Worm (Caenorhabditis elegans): ENCODE data around the gene R04D3.2.

Gene R04D3.2

DNA sequence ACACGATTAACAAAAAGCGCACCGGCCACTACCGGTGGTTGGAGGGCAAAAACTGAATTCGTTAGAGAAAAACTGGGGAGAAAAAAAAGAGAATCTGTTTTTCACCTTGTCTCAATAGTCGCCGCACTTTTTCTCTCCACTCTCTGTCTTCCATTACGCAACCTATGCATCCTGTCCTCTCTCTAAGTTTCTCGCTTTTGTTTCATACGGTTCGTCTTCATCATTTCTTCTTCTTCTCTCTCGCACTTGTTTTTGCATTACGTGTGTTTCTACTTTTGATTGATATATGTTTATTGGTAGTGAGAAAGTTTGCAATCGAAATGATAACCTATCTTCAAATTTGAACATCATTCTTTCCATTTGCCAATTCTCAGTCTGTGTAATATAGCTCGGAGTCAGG lies 34.1 kb upstream of the R04D3.2 start (continued):
- TF ChIP-seq mdt-29 (GFP tag; IDR thresholded peaks at IDR 0.05) (no peak), mxl-3 (GFP tag; optimal IDR thresholded peaks at IDR 0.05) (peak; percentile 16), attf-4 (tag; optimal IDR thresholded peaks at IDR 0.05) (no peak), zfp-2 (tag; optimal IDR thresholded peaks at IDR 0.05) (no peak), rbr-2 (tag; optimal IDR thresholded peaks at IDR 0.05) (no peak), php-3 (GFP tag; IDR thresholded peaks at IDR 0.05) (peak; percentile 46; the same call in 1 of the 2 replicates), F26F4.8 (GFP tag; conservative IDR thresholded peaks at IDR 0.05) (no peak), dpl-1 (GFP tag; optimal IDR thresholded peaks at IDR 0.05) (no peak), nhr-25 (tag; optimal IDR thresholded peaks at IDR 0.05; ENCODE audit: borderline replicate concordance, insufficient read depth) (peak; percentile 50), mep-1 (tag; optimal IDR thresholded peaks at IDR 0.05) (peak; percentile 50), lin-1 (GFP tag; IDR thresholded peaks at IDR 0.05) (no peak), tra-1 (GFP tag; IDR thresholded peaks at IDR 0.05) (no peak), jun-1 (tag; optimal IDR thresholded peaks at IDR 0.05) (no peak), ZK546.5 (tag; optimal IDR thresholded peaks at IDR 0.05) (no peak), egl-43 (GFP tag; IDR thresholded peaks at IDR 0.05) (no peak), ztf-11 (tag; optimal IDR thresholded peaks at IDR 0.05) (no peak), dmd-9 (GFP tag; IDR thresholded peaks at IDR 0.05) (no peak), nhr-42 (GFP tag; IDR thresholded peaks at IDR 0.05) (no peak), mdl-1 (tag; optimal IDR thresholded peaks at IDR 0.05) (peak in 1 of 2 experiments; percentile 57), pqm-1 (tag; optimal IDR thresholded peaks at IDR 0.05) (peak; percentile 0), madf-5 (GFP tag; IDR thresholded peaks at IDR 0.05) (no peak), lin-15B (tag; optimal IDR thresholded peaks at IDR 0.05) (no peak), tag-97 (GFP tag; IDR thresholded peaks at IDR 0.05) (no peak), nhr-76 (tag; optimal IDR thresholded peaks at IDR 0.05) (no peak), arid-1 (GFP tag; conservative IDR thresholded peaks at IDR 0.05) (no peak), cey-2 (tag; optimal IDR thresholded peaks at IDR 0.05; ENCODE audit: borderline replicate concordance, insufficient read depth) (no peak), ama-1 (optimal IDR thresholded peaks at IDR 0.05) (no peak), zip-11 (GFP tag; IDR thresholded peaks at IDR 0.05) (no peak), nhr-10 (tag; optimal IDR thresholded peaks at IDR 0.05) (peak; percentile 2), sdz-12 (GFP tag; optimal IDR thresholded peaks at IDR 0.05) (no peak), daf-16 (GFP tag; optimal IDR thresholded peaks at IDR 0.05) (no peak), daf-16 (tag; optimal IDR thresholded peaks at IDR 0.05) (peak; percentile 62), saeg-2 (GFP tag; IDR thresholded peaks at IDR 0.05) (no peak)

DNA sequence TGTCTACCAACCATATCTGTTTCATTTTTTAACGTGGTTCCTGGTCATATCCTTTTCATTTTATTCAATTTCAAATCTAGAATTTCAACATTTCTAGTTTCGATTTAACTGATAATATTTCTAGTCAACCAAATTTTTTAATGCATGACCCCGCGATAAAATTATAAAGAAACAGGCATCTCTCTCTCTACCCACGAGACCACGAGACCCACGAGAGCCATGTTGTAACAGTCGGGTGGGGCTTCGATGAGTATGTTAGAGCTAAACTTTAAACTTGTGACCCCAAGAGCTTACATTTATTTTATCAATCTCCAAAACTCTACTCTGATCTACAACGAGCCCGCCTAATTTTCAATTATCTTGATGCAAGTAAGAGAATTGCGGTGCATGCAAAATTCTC lies 31.9 kb upstream of the R04D3.2 start:
- TF ChIP-seq lin-1 (GFP tag; IDR thresholded peaks at IDR 0.05): no peak
- TF ChIP-seq lin-38 (GFP tag; IDR thresholded peaks at IDR 0.05): no peak
- no peak for TF ChIP-seq ceh-44 (GFP tag; IDR thresholded peaks at IDR 0.05)
- TF ChIP-seq hlh-30 (tag; optimal IDR thresholded peaks at IDR 0.05; ENCODE audit: insufficient read depth): peak; percentile 72
- peak; percentile 66 for TF ChIP-seq dve-1 (tag; optimal IDR thresholded peaks at IDR 0.05; ENCODE audit: insufficient read depth)
- peak in 1 of 2 experiments; percentile 20 for TF ChIP-seq mdl-1 (tag; optimal IDR thresholded peaks at IDR 0.05)
- TF ChIP-seq nhr-41 (GFP tag; IDR thresholded peaks at IDR 0.05): no peak

DNA sequence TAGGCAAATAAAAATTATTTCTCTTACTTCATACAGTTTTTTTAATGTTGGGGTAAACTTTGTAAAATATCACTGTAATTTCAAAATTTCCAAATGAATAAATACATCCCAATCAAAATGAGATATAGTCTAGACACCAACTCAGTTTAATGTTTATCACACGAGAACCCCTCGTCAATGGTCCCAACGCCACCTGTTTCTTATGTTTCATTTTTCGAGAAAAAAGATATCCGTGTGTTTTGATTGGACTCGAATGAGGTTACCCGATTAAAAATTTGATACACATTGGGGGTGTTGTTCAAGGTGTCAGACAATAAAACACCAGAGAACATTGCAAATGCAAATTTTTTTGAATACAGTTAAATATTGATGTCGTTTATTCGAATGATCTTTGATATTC lies 31.1 kb upstream of the R04D3.2 start:
- TF ChIP-seq saeg-2 (GFP tag; IDR thresholded peaks at IDR 0.05) (no peak), ceh-32 (tag; optimal IDR thresholded peaks at IDR 0.05; ENCODE audit: poor library complexity) (no peak), ceh-28 (tag; optimal IDR thresholded peaks at IDR 0.05) (no peak), daf-12 (tag; optimal IDR thresholded peaks at IDR 0.05) (no peak), zfp-2 (tag; optimal IDR thresholded peaks at IDR 0.05) (no peak), nhr-11 (tag; optimal IDR thresholded peaks at IDR 0.05) (peak; percentile 33), nhr-48 (tag; optimal IDR thresholded peaks at IDR 0.05) (no peak), T20F7.1 (GFP tag; optimal IDR thresholded peaks at IDR 0.05) (no peak), rbr-2 (tag; optimal IDR thresholded peaks at IDR 0.05) (no peak), madf-5 (GFP tag; IDR thresholded peaks at IDR 0.05) (no peak), T26A8.4 (GFP tag; IDR thresholded peaks at IDR 0.05) (no peak), ces-1 (GFP tag; optimal IDR thresholded peaks at IDR 0.05) (no peak), daf-16 (GFP tag; optimal IDR thresholded peaks at IDR 0.05) (peak in 1 of 2 experiments; percentile 45), daf-16 (tag; optimal IDR thresholded peaks at IDR 0.05) (no peak), Y105C5A.15 (GFP tag; IDR thresholded peaks at IDR 0.05) (no peak), mep-1 (tag; optimal IDR thresholded peaks at IDR 0.05) (no peak)
